Worm (Caenorhabditis elegans): ENCODE results near the gene mig-14.

DNA sequence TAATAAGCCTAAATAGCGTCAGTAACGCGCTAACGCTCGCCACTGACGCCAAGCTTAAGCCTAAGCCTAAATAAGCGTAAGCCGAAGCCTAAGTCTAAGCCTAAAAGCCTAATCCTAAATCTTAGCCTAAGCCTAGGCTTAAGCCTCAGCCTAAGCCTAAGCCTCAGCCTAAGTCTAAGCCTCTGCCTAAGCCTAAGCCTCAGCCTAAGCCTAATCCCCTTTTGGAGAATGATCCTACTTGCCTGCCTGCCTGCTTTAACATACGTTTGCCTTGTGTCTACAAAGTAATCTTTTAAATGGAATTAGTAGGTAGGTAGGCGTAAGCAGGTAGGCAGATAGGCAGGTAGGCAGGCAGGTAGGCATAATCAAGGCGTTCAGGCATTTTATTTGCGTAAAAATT, 26.2 kb upstream of the mig-14 start:
- TF ChIP-seq ref-1 (GFP tag; conservative IDR thresholded peaks at IDR 0.05), result no peak
- no peak for TF ChIP-seq ztf-23 (GFP tag; IDR thresholded peaks at IDR 0.05)
- TF ChIP-seq flt-1 (GFP tag; IDR thresholded peaks at IDR 0.05), result no peak
- TF ChIP-seq T22C8.4 (GFP tag; IDR thresholded peaks at IDR 0.05), result no peak
- no peak for TF ChIP-seq cog-1 (tag; optimal IDR thresholded peaks at IDR 0.05)
- no peak; the same call in 1 of the 2 replicates for TF ChIP-seq ztf-29 (GFP tag; IDR thresholded peaks at IDR 0.05)
- TF ChIP-seq med-1 (GFP tag; optimal IDR thresholded peaks at IDR 0.05; ENCODE audit: insufficient read depth), result no peak
- TF ChIP-seq tab-1 (GFP tag; IDR thresholded peaks at IDR 0.05), result no peak

Measured in whole organism, midembryonic.